Worm (Caenorhabditis elegans) whole organism, L2 larva: Measurements from ENCODE around the gene Y57G7A.1.

Source experiments
- C34F6.9 ChIP-seq: fragments of 150-350 bp; optimal IDR thresholded peaks from 2 replicates; lab custom pipeline; 2014; ENCODE audit warnings: missing biosample characterization, missing genetic modification characterization
- F13H6.1 ChIP-seq: sonication (generic microtip); optimal IDR thresholded peaks from 2 replicates; lab custom pipeline; 2016; ENCODE audit warnings: missing genetic modification characterization, missing compliant biosample characterization
- R02D3.7 ChIP-seq: fragments of 150-350 bp; optimal IDR thresholded peaks from 2 replicates; lab custom pipeline; 2014; ENCODE audit warnings: missing biosample characterization, missing genetic modification characterization
- Y55F3AM.14 ChIP-seq: fragments of 200-800 bp; sonication (Bioruptor generic); optimal IDR thresholded peaks from 2 replicates; lab custom pipeline; 2018; ENCODE audit warnings: mild to moderate bottlenecking, missing genetic modification characterization, missing compliant biosample characterization
- alr-1 ChIP-seq: fragments of 150-350 bp; optimal IDR thresholded peaks from 2 replicates; lab custom pipeline; 2014; ENCODE audit warnings: missing biosample characterization, missing genetic modification characterization
- aly-2 ChIP-seq: fragments of 150-350 bp; optimal IDR thresholded peaks from 2 replicates; lab custom pipeline; 2014; ENCODE audit warnings: missing biosample characterization, missing genetic modification characterization
- blmp-1 ChIP-seq: sonication (generic microtip); optimal IDR thresholded peaks from 2 replicates; lab custom pipeline; 2017; ENCODE audit warnings: missing genetic modification characterization, mild to moderate bottlenecking, missing compliant biosample characterization, antibody characterized with exemption, moderate library complexity; ENCODE audit not compliant: insufficient read depth
- ceh-16 ChIP-seq: fragments of 150-350 bp; optimal IDR thresholded peaks from 2 replicates; lab custom pipeline; 2014; ENCODE audit warnings: missing biosample characterization, missing genetic modification characterization
- ceh-82 ChIP-seq: fragments of 150-350 bp; optimal IDR thresholded peaks from 2 replicates; lab custom pipeline; 2014; ENCODE audit warnings: missing biosample characterization, missing genetic modification characterization
- crh-2 ChIP-seq: sonication (generic microtip); optimal IDR thresholded peaks from 2 replicates; lab custom pipeline; 2017; ENCODE audit warnings: missing biosample characterization, missing genetic modification characterization
- dmd-4 ChIP-seq: sonication (generic microtip); optimal IDR thresholded peaks from 2 replicates; lab custom pipeline; 2017; ENCODE audit warnings: missing biosample characterization, missing genetic modification characterization
- elt-1 ChIP-seq: fragments of 150-350 bp; optimal IDR thresholded peaks from 2 replicates; lab custom pipeline; 2014; ENCODE audit warnings: missing biosample characterization, missing genetic modification characterization
- elt-3 ChIP-seq: sonication (generic microtip); optimal IDR thresholded peaks from 2 replicates; lab custom pipeline; 2017; ENCODE audit warnings: missing biosample characterization, missing genetic modification characterization
- lin-13 ChIP-seq: fragments of 150-350 bp; optimal IDR thresholded peaks from 2 replicates; lab custom pipeline; 2014; ENCODE audit warnings: missing biosample characterization, missing genetic modification reagents, missing genetic modification characterization
- lin-39 ChIP-seq: fragments of 150-350 bp; optimal IDR thresholded peaks from 2 replicates; lab custom pipeline; 2014; ENCODE audit warnings: missing biosample characterization, missing genetic modification reagents, missing genetic modification characterization
- lsy-2 ChIP-seq, 2 experiments: fragments of 150-350 bp in 1 of 2; sonication (generic microtip) in 1 of 2; optimal IDR thresholded peaks; 2 replicates each; lab custom pipeline; 2014 to 2017; ENCODE audit warnings: missing biosample characterization in 2 of 2, missing genetic modification characterization in 2 of 2
- mab-5 ChIP-seq: fragments of 150-350 bp; optimal IDR thresholded peaks from 2 replicates; lab custom pipeline; 2014; ENCODE audit warnings: missing biosample characterization, missing genetic modification characterization
- mdl-1 ChIP-seq, 2 experiments: fragments of 150-350 bp in 1 of 2; sonication (generic microtip) in 1 of 2; optimal IDR thresholded peaks; 2 replicates each; lab custom pipeline; 2017; ENCODE audit warnings: missing biosample characterization in 2 of 2, missing genetic modification characterization in 2 of 2
- nhr-11 ChIP-seq: fragments of 150-350 bp; optimal IDR thresholded peaks from 2 replicates; lab custom pipeline; 2014; ENCODE audit warnings: missing biosample characterization, missing genetic modification characterization
- nhr-12 ChIP-seq: fragments of 150-350 bp; optimal IDR thresholded peaks from 2 replicates; lab custom pipeline; 2014; ENCODE audit warnings: missing biosample characterization, missing genetic modification characterization
- nhr-129 ChIP-seq: fragments of 150-350 bp; optimal IDR thresholded peaks from 2 replicates; lab custom pipeline; 2014; ENCODE audit warnings: missing biosample characterization, missing genetic modification characterization
- nhr-21 ChIP-seq: fragments of 150-350 bp; optimal IDR thresholded peaks from 2 replicates; lab custom pipeline; 2014; ENCODE audit warnings: missing biosample characterization, missing genetic modification characterization
- nhr-237 ChIP-seq: fragments of 150-350 bp; optimal IDR thresholded peaks from 2 replicates; lab custom pipeline; 2014; ENCODE audit warnings: missing biosample characterization, missing genetic modification characterization
- nhr-6 ChIP-seq: fragments of 150-350 bp; optimal IDR thresholded peaks from 2 replicates; lab custom pipeline; 2014; ENCODE audit warnings: missing biosample characterization, missing genetic modification characterization
- peb-1 ChIP-seq: fragments of 150-350 bp; optimal IDR thresholded peaks from 2 replicates; lab custom pipeline; 2014; ENCODE audit warnings: missing biosample characterization, missing genetic modification characterization
- sem-4 ChIP-seq: fragments of 150-350 bp; optimal IDR thresholded peaks from 2 replicates; lab custom pipeline; 2014; ENCODE audit warnings: missing biosample characterization, missing genetic modification reagents, missing genetic modification characterization
- sma-3 ChIP-seq: sonication (generic microtip); optimal IDR thresholded peaks from 2 replicates; lab custom pipeline; 2016; ENCODE audit warnings: missing genetic modification reagents, missing genetic modification characterization, missing compliant biosample characterization
- sma-9 ChIP-seq, 2 experiments: fragments of 150-350 bp in 1 of 2; sonication (generic microtip) in 1 of 2; optimal IDR thresholded peaks; 2 replicates each; lab custom pipeline; 2014 to 2016; ENCODE audit warnings: missing genetic modification characterization in 2 of 2, mild to moderate bottlenecking in 1 of 2, missing biosample characterization in 1 of 2, missing compliant biosample characterization in 1 of 2, missing genetic modification reagents in 1 of 2, moderate library complexity in 1 of 2
- snpc-4 ChIP-seq: fragments of 150-350 bp; optimal IDR thresholded peaks from 2 replicates; lab custom pipeline; 2014; ENCODE audit warnings: missing biosample characterization, missing genetic modification characterization
- unc-39 ChIP-seq: fragments of 150-350 bp; optimal IDR thresholded peaks from 2 replicates; lab custom pipeline; 2014; ENCODE audit warnings: missing biosample characterization, missing genetic modification characterization
- unc-55 ChIP-seq: fragments of 150-350 bp; sonication (generic microtip); optimal IDR thresholded peaks from 3 replicates; lab custom pipeline; 2014; ENCODE audit warnings: missing biosample characterization, missing genetic modification reagents, missing genetic modification characterization
- unc-62 ChIP-seq: fragments of 150-350 bp; optimal IDR thresholded peaks from 2 replicates; lab custom pipeline; 2014; ENCODE audit warnings: missing biosample characterization, missing genetic modification reagents, missing genetic modification characterization
- zag-1 ChIP-seq: fragments of 150-350 bp; optimal IDR thresholded peaks from 2 replicates; lab custom pipeline; 2014; ENCODE audit warnings: missing biosample characterization, missing genetic modification characterization
- ztf-11 ChIP-seq: sonication (generic microtip); optimal IDR thresholded peaks from 2 replicates; lab custom pipeline; 2017; ENCODE audit warnings: missing biosample characterization, missing genetic modification characterization
- ztf-4 ChIP-seq: fragments of 150-350 bp; optimal IDR thresholded peaks from 2 replicates; lab custom pipeline; 2014; ENCODE audit warnings: missing biosample characterization, missing genetic modification characterization

Y57G7A.1 gene

ce11 chrII:1340049-1340448 lies 41.8 kb downstream of the Y57G7A.1 start:
- peak; percentile 75 for TF ChIP-seq unc-55 (GFP tag; lab: Kevin White, UChicago)
- TF ChIP-seq unc-62 (GFP tag; lab: Kevin White, UChicago), result no peak
- TF ChIP-seq, all 48 proteins: peak for 1

ce11 chrII:1341416-1341815 lies 43.1 kb downstream of the Y57G7A.1 start:
- TF ChIP-seq nhr-129 (tag; lab: Kevin White, UChicago) (peak; percentile 2), nhr-237 (no peak), F13H6.1 (tag; lab: Kevin White, UChicago) (peak; percentile 20), lin-13 (GFP tag; lab: Kevin White, UChicago) (peak; percentile 41), ceh-16 (tag; lab: Kevin White, UChicago) (no peak), unc-55 (GFP tag; lab: Kevin White, UChicago) (peak; percentile 37), ceh-82 (tag; lab: Kevin White, UChicago) (no peak), C34F6.9 (peak; percentile 47), lin-39 (no peak), elt-3 (no peak), sma-9 (GFP tag; optimal IDR thresholded peaks at IDR 0.05; lab: Kevin White, UChicago) (peak; percentile 45), sma-9 (tag; optimal IDR thresholded peaks at IDR 0.05; lab: Kevin White, UChicago) (no peak), lsy-2 (tag; optimal IDR thresholded peaks at IDR 0.05; lab: Kevin White, UChicago) (peak in 1 of 2 experiments; percentile 45), crh-2 (tag; lab: Kevin White, UChicago) (peak; percentile 25), elt-1 (tag; lab: Kevin White, UChicago) (no peak), ztf-4 (no peak), nhr-12 (tag; lab: Kevin White, UChicago) (no peak), nhr-11 (tag; lab: Kevin White, UChicago) (no peak), zag-1 (tag; lab: Kevin White, UChicago) (peak; percentile 26)

ce11 chrII:1343748-1344147 lies 45.5 kb downstream of the Y57G7A.1 start:
- no peak for TF ChIP-seq snpc-4 (tag; lab: Kevin White, UChicago)
- TF ChIP-seq nhr-11 (tag; lab: Kevin White, UChicago), result no peak
- no peak for TF ChIP-seq aly-2 (tag; lab: Kevin White, UChicago)
- TF ChIP-seq sma-3, result no peak
- no peak for TF ChIP-seq ceh-82 (tag; lab: Kevin White, UChicago)
- peak in 1 of 2 experiments; percentile 17 for TF ChIP-seq lsy-2 (tag; optimal IDR thresholded peaks at IDR 0.05; lab: Kevin White, UChicago)
- TF ChIP-seq Y55F3AM.14 (GFP tag; lab: Kevin White, UChicago), result no peak
- no peak for TF ChIP-seq nhr-6 (tag; lab: Kevin White, UChicago)
- no peak for TF ChIP-seq lin-13 (GFP tag; lab: Kevin White, UChicago)
- TF ChIP-seq mab-5 (tag; lab: Kevin White, UChicago), result no peak
- peak; percentile 2 for TF ChIP-seq unc-55 (GFP tag; lab: Kevin White, UChicago)
- TF ChIP-seq, all 48 proteins: peak for 2

DNA sequence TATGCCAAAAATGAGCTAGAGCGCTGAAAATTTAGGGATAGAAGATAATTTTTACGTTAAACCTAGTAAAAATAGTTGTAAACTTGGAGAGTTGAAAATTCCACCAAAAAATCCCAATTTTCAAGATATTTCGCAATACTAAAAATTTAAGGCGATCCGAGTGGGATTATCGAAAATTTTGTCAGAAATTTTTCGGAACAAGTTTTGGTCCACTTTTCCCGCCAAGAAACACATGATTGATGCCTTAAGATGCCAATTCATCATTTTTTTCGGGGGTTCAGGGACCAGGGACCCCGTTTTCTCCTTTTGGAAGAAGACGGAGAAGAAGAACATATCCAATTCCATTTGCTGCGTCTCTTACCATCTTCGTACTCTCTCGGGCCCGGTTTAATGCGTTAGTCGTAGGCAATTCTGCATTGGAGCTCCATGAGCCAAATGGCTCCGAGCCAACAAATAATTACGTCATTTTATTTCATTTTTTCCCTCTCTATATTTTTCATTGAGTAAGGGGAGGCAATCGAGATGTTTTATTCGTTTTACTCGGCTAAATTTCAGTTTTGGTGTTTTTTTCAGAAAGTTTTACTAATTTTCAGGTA lies 46.4 kb downstream of the Y57G7A.1 start:
- no peak for TF ChIP-seq zag-1 (tag; lab: Kevin White, UChicago)
- TF ChIP-seq lin-39, result no peak
- peak; percentile 4 for TF ChIP-seq sem-4 (tag; lab: Kevin White, UChicago)
- peak; percentile 28 for TF ChIP-seq F13H6.1 (tag; lab: Kevin White, UChicago)
- TF ChIP-seq nhr-12 (tag; lab: Kevin White, UChicago), result no peak
- peak; percentile 48 for TF ChIP-seq sma-9 (GFP tag; optimal IDR thresholded peaks at IDR 0.05; lab: Kevin White, UChicago)
- TF ChIP-seq sma-9 (tag; optimal IDR thresholded peaks at IDR 0.05; lab: Kevin White, UChicago), result no peak
- no peak for TF ChIP-seq snpc-4 (tag; lab: Kevin White, UChicago)
- TF ChIP-seq Y55F3AM.14 (GFP tag; lab: Kevin White, UChicago), result no peak
- no peak for TF ChIP-seq alr-1 (tag; lab: Kevin White, UChicago)
- TF ChIP-seq lsy-2 (tag; optimal IDR thresholded peaks at IDR 0.05; lab: Kevin White, UChicago), result peak in 1 of 2 experiments; percentile 37
- no peak for TF ChIP-seq ztf-11 (tag; lab: Kevin White, UChicago)
- no peak for TF ChIP-seq blmp-1
- TF ChIP-seq nhr-21 (tag; lab: Kevin White, UChicago), result no peak
- TF ChIP-seq nhr-129 (tag; lab: Kevin White, UChicago), result no peak
- no peak for TF ChIP-seq peb-1
- TF ChIP-seq mdl-1 (tag; optimal IDR thresholded peaks at IDR 0.05; lab: Kevin White, UChicago), result no peak
- TF ChIP-seq lin-13 (GFP tag; lab: Kevin White, UChicago), result no peak
- TF ChIP-seq aly-2 (tag; lab: Kevin White, UChicago), result no peak
- no peak for TF ChIP-seq C34F6.9
- TF ChIP-seq unc-39 (tag; lab: Kevin White, UChicago), result no peak
- no peak for TF ChIP-seq R02D3.7 (tag; lab: Kevin White, UChicago)
- no peak for TF ChIP-seq dmd-4
- TF ChIP-seq unc-55 (GFP tag; lab: Kevin White, UChicago), result peak; percentile 72
- no peak for TF ChIP-seq crh-2 (tag; lab: Kevin White, UChicago)
- TF ChIP-seq mab-5 (tag; lab: Kevin White, UChicago), result peak; percentile 78
